Fruit fly (Drosophila melanogaster) whole organism, wandering third instar larva: ENCODE results near the gene rdgA.

Source experiments
- Abd-B ChIP-seq: fragments of >200 bp; optimal IDR thresholded peaks from 2 replicates; lab custom pipeline; 2017; ENCODE audit warnings: missing biosample characterization, missing genetic modification characterization
- CG32264 ChIP-seq: fragments of 200-800 bp; sonication (Bioruptor generic); optimal IDR thresholded peaks from 2 replicates; lab custom pipeline; 2016; ENCODE audit warnings: missing biosample characterization, missing genetic modification characterization
- CG9705 ChIP-seq: fragments of 200-800 bp; sonication (Bioruptor generic); optimal IDR thresholded peaks from 2 replicates; lab custom pipeline; 2018; ENCODE audit warnings: missing biosample characterization, mild to moderate bottlenecking, missing genetic modification characterization
- CrebA ChIP-seq: fragments of 200-800 bp; sonication (Bioruptor generic); optimal IDR thresholded peaks from 2 replicates; lab custom pipeline; 2016; ENCODE audit warnings: missing biosample characterization, mild to moderate bottlenecking, missing genetic modification characterization, borderline replicate concordance
- Dfd ChIP-seq: fragments of >200 bp; optimal IDR thresholded peaks from 2 replicates; lab custom pipeline; 2017; ENCODE audit warnings: missing biosample characterization, missing genetic modification characterization
- Dif ChIP-seq: fragments of 200-275, 200-300 bp; sonication (Bioruptor generic); optimal IDR thresholded peaks from 2 replicates; lab custom pipeline; 2018; ENCODE audit warnings: missing biosample characterization, missing genetic modification characterization; ENCODE audit not compliant: partially characterized antibody
- GATAd ChIP-seq: sonication (Bioruptor generic); optimal IDR thresholded peaks from 2 replicates; lab custom pipeline; 2016; ENCODE audit warnings: missing biosample characterization, missing genetic modification characterization
- HLH106 ChIP-seq: fragments of 200-800 bp; optimal IDR thresholded peaks from 3 replicates; lab custom pipeline; 2019; ENCODE audit warnings: missing biosample characterization, mild to moderate bottlenecking, missing genetic modification characterization, moderate library complexity
- Hnf4 ChIP-seq: fragments of 200-800 bp; sonication (Bioruptor generic); optimal IDR thresholded peaks from 2 replicates; lab custom pipeline; 2016; ENCODE audit warnings: missing biosample characterization, mild to moderate bottlenecking, missing genetic modification characterization
- Hr78 ChIP-seq: fragments of >200 bp; optimal IDR thresholded peaks from 2 replicates; lab custom pipeline; 2017; ENCODE audit warnings: missing biosample characterization, missing genetic modification characterization
- Hr83 ChIP-seq: fragments of 200-300 bp; sonication (Bioruptor generic); optimal IDR thresholded peaks from 2 replicates; lab custom pipeline; 2016; ENCODE audit warnings: missing biosample characterization, mild to moderate bottlenecking, missing genetic modification characterization, moderate library complexity; ENCODE audit not compliant: poor library complexity, severe bottlenecking
- Jra ChIP-seq: sonication (Bioruptor generic); optimal IDR thresholded peaks from 2 replicates; lab custom pipeline; 2016; ENCODE audit warnings: missing biosample characterization, missing genetic modification characterization
- Mio ChIP-seq: sonication (Bioruptor generic); optimal IDR thresholded peaks from 2 replicates; lab custom pipeline; 2016; ENCODE audit warnings: missing biosample characterization, missing genetic modification characterization
- N ChIP-seq: fragments of >200 bp; optimal IDR thresholded peaks from 2 replicates; lab custom pipeline; 2018; ENCODE audit warnings: missing biosample characterization, missing external identifiers, missing genetic modification characterization
- OdsH ChIP-seq: fragments of 200-800 bp; sonication (Bioruptor generic); optimal IDR thresholded peaks from 2 replicates; lab custom pipeline; 2016; ENCODE audit warnings: missing biosample characterization, mild to moderate bottlenecking, missing genetic modification characterization
- Rel ChIP-seq, 2 experiments: fragments of 200-800 bp; sonication (Bioruptor generic) in 1 of 2; optimal IDR thresholded peaks; 2 replicates in 1 of 2; 3 replicates in 1 of 2; lab custom pipeline; 2016 to 2019; ENCODE audit warnings: mild to moderate bottlenecking in 2 of 2, missing biosample characterization in 2 of 2, missing genetic modification characterization in 2 of 2, moderate library complexity in 1 of 2
- Sp1 ChIP-seq: fragments of 200-800 bp; sonication (Bioruptor generic); optimal IDR thresholded peaks from 3 replicates; lab custom pipeline; 2019; ENCODE audit warnings: missing biosample characterization, mild to moderate bottlenecking, missing genetic modification characterization, moderate library complexity
- Vsx2 ChIP-seq: fragments of 200-300, 225-300 bp; sonication (Bioruptor generic); optimal IDR thresholded peaks from 2 replicates; lab custom pipeline; 2018; ENCODE audit warnings: missing biosample characterization, missing genetic modification characterization; ENCODE audit not compliant: partially characterized antibody
- br ChIP-seq: fragments of 200-800 bp; sonication (Bioruptor generic); optimal IDR thresholded peaks from 2 replicates; lab custom pipeline; 2016; ENCODE audit warnings: missing biosample characterization, missing genetic modification characterization
- brk ChIP-seq: fragments of 200-800 bp; sonication (Bioruptor generic); optimal IDR thresholded peaks from 2 replicates; lab custom pipeline; 2016; ENCODE audit warnings: missing biosample characterization, mild to moderate bottlenecking, missing genetic modification characterization
- dl ChIP-seq, 2 experiments: fragments of 175-275, 200-275 bp in 1 of 2; fragments of 200-275 bp in 1 of 2; sonication (Bioruptor generic); optimal IDR thresholded peaks; lab custom pipeline; 2018; ENCODE audit warnings: mild to moderate bottlenecking in 2 of 2, missing biosample characterization in 2 of 2, missing genetic modification characterization in 2 of 2, moderate library complexity in 2 of 2; ENCODE audit not compliant: partially characterized antibody in 2 of 2, insufficient read depth in 1 of 2
- dmrt93B ChIP-seq: fragments of 200-800 bp; sonication (Bioruptor generic); optimal IDR thresholded peaks from 2 replicates; lab custom pipeline; 2018; ENCODE audit warnings: missing biosample characterization, mild to moderate bottlenecking, missing genetic modification characterization
- dsf ChIP-seq: sonication (Bioruptor generic); optimal IDR thresholded peaks from 2 replicates; lab custom pipeline; 2016; ENCODE audit warnings: missing biosample characterization, missing genetic modification characterization, borderline replicate concordance
- ey ChIP-seq: fragments of 200-800 bp; sonication (Bioruptor generic); optimal IDR thresholded peaks from 2 replicates; lab custom pipeline; 2016; ENCODE audit warnings: missing biosample characterization, missing genetic modification characterization
- foxo ChIP-seq, 2 experiments: fragments of 200-800 bp; sonication (Bioruptor generic); optimal IDR thresholded peaks; 2 replicates in 1 of 2; 3 replicates in 1 of 2; lab custom pipeline; 2016 to 2017; ENCODE audit warnings: missing biosample characterization in 2 of 2, missing genetic modification characterization in 2 of 2
- fru ChIP-seq: fragments of 200-800 bp; sonication (Bioruptor generic); optimal IDR thresholded peaks from 3 replicates; lab custom pipeline; 2016; ENCODE audit warnings: missing biosample characterization, mild to moderate bottlenecking, missing genetic modification characterization
- h ChIP-seq: fragments of 200-800 bp; sonication (Bioruptor generic); optimal IDR thresholded peaks from 3 replicates; lab custom pipeline; 2016; ENCODE audit warnings: missing biosample characterization, mild to moderate bottlenecking, missing genetic modification characterization
- jim ChIP-seq: fragments of 175-275, 200-325 bp; sonication (Bioruptor generic); optimal IDR thresholded peaks from 2 replicates; lab custom pipeline; 2016; ENCODE audit warnings: missing biosample characterization, mild to moderate bottlenecking, missing genetic modification characterization
- lola ChIP-seq: fragments of >200 bp; optimal IDR thresholded peaks from 2 replicates; lab custom pipeline; 2017; ENCODE audit warnings: missing biosample characterization, missing genetic modification characterization
- pan ChIP-seq: fragments of >200 bp; optimal IDR thresholded peaks from 2 replicates; lab custom pipeline; 2017
- psq ChIP-seq: fragments of 200-800 bp; sonication (Bioruptor generic); optimal IDR thresholded peaks from 3 replicates; lab custom pipeline; 2017; ENCODE audit warnings: missing biosample characterization, mild to moderate bottlenecking, missing genetic modification characterization, moderate library complexity
- rgr ChIP-seq: fragments of 200-800 bp; sonication (Bioruptor generic); optimal IDR thresholded peaks from 3 replicates; lab custom pipeline; 2016; ENCODE audit warnings: missing biosample characterization, mild to moderate bottlenecking, missing genetic modification characterization
- sage ChIP-seq: fragments of 200-800 bp; sonication (Bioruptor generic); optimal IDR thresholded peaks from 2 replicates; lab custom pipeline; 2016; ENCODE audit warnings: missing biosample characterization, mild to moderate bottlenecking, missing genetic modification characterization
- sv ChIP-seq: fragments of 200-800 bp; sonication (Bioruptor generic); optimal IDR thresholded peaks from 3 replicates; lab custom pipeline; 2016; ENCODE audit warnings: missing biosample characterization, missing genetic modification characterization
- tai ChIP-seq: sonication (Bioruptor generic); optimal IDR thresholded peaks from 2 replicates; lab custom pipeline; 2016; ENCODE audit warnings: missing biosample characterization, missing genetic modification characterization
- woc ChIP-seq: sonication (Bioruptor generic); optimal IDR thresholded peaks from 2 replicates; lab custom pipeline; 2016; ENCODE audit warnings: missing biosample characterization, mild to moderate bottlenecking, missing genetic modification characterization

The rdgA gene

dm6 chrX:8973136-8973535 lies 66.3 kb downstream of the rdgA start (continued):
- no peak for TF ChIP-seq lola
- TF ChIP-seq dmrt93B = no peak
- no peak for TF ChIP-seq CrebA (GFP tag; lab: Kevin White, UChicago)
- TF ChIP-seq CG32264 (GFP tag; lab: Kevin White, UChicago) = no peak
- no peak for TF ChIP-seq GATAd (GFP tag; lab: Kevin White, UChicago)
- TF ChIP-seq, all 38 proteins: peak for 10

dm6 chrX:8974203-8974602 lies 67.3 kb downstream of the rdgA start, which contains the start of gene CG10962:
Gene CG10962, minus strand, starts transcription at chrX:8974255.
- TF ChIP-seq jim (GFP tag; lab: Kevin White, UChicago) (no peak), Rel (GFP tag; optimal IDR thresholded peaks at IDR 0.05; lab: Kevin White, UChicago) (peak; percentile 63), Rel (tag; optimal IDR thresholded peaks at IDR 0.05; lab: Kevin White, UChicago) (peak; percentile 67), HLH106 (tag; lab: Kevin White, UChicago) (peak; percentile 90), CrebA (GFP tag; lab: Kevin White, UChicago) (peak; percentile 71), woc (peak; percentile 88), ey (peak; percentile 93), Sp1 (GFP tag; lab: Kevin White, UChicago) (peak; percentile 95), Hr83 (peak; percentile 76), sv (GFP tag; lab: Kevin White, UChicago) (peak; percentile 44), OdsH (GFP tag; lab: Kevin White, UChicago) (peak; percentile 87), fru (GFP tag; lab: Kevin White, UChicago) (peak; percentile 95), Abd-B (no peak), Dif (GFP tag; lab: Kevin White, UChicago) (no peak), Hr78 (GFP tag; lab: Kevin White, UChicago) (no peak), foxo (GFP tag; optimal IDR thresholded peaks at IDR 0.05; lab: Kevin White, UChicago) (peak; percentile 54 to 96), Vsx2 (GFP tag; lab: Kevin White, UChicago) (no peak), pan (lab: Kevin White, UChicago) (no peak), tai (peak; percentile 94), lola (no peak), CG32264 (GFP tag; lab: Kevin White, UChicago) (peak; percentile 84), GATAd (GFP tag; lab: Kevin White, UChicago) (peak; percentile 49), brk (GFP tag; lab: Kevin White, UChicago) (peak; percentile 78), h (peak; percentile 91), dmrt93B (peak; percentile 72), psq (GFP tag; lab: Kevin White, UChicago) (peak; percentile 77), Jra (peak; percentile 82), dsf (GFP tag; lab: Kevin White, UChicago) (peak; percentile 43), br (GFP tag; lab: Kevin White, UChicago) (peak; percentile 88), Dfd (GFP tag; lab: Kevin White, UChicago) (no peak), N (GFP tag; lab: Kevin White, UChicago) (no peak), Mio (GFP tag; lab: Kevin White, UChicago) (peak; percentile 28), sage (GFP tag; lab: Kevin White, UChicago) (peak; percentile 60), Hnf4 (GFP tag; lab: Kevin White, UChicago) (peak; percentile 89), CG9705 (GFP tag; lab: Kevin White, UChicago) (peak; percentile 79), rgr (GFP tag; lab: Kevin White, UChicago) (peak; percentile 91)

dm6 chrX:8984342-8984741 lies 77.5 kb downstream of the rdgA start, which contains the start of gene CG12662:
Gene CG12662, minus strand, starts transcription at chrX:8984442.
- no peak for TF ChIP-seq dsf (GFP tag; lab: Kevin White, UChicago)
- no peak for TF ChIP-seq dl (GFP tag; optimal IDR thresholded peaks at IDR 0.05; lab: Kevin White, UChicago; ENCODE audit: insufficient read depth in 1 of 2, partially characterized antibody in 2 of 2)
- no peak for TF ChIP-seq h
- TF ChIP-seq, all 38 proteins: peak for 0
